Fruit fly (Drosophila melanogaster) whole organism, embryonic: ENCODE data around the gene mgr.

Experiments
- Antp ChIP-seq: fragments of 200-800 bp; sonication (Bioruptor generic); optimal IDR thresholded peaks from 3 replicates; lab custom pipeline; 2016; ENCODE audit warnings: missing biosample characterization, missing genetic modification characterization
- Awh ChIP-seq: fragments of 200-800 bp; sonication (Bioruptor generic); IDR thresholded peaks from 2 replicates; pipeline ENCODE4, ENCODE4 v1.3.6; 2022; ENCODE audit warnings: missing biosample characterization, missing genetic modification characterization
- CG11085 ChIP-seq: fragments of 200-800 bp; sonication (Bioruptor generic); IDR thresholded peaks from 2 replicates; pipeline ENCODE4 v1.3.6; 2022; ENCODE audit warnings: missing biosample characterization, missing genetic modification characterization
- CG11723 ChIP-seq: fragments of 200-800 bp; sonication (Bioruptor generic); optimal IDR thresholded peaks from 2 replicates; lab custom pipeline; 2017; ENCODE audit warnings: missing biosample characterization, mild to moderate bottlenecking, missing genetic modification characterization
- CG12155 ChIP-seq: fragments of 200-800 bp; sonication (Bioruptor generic); optimal IDR thresholded peaks from 3 replicates; lab custom pipeline; 2016; ENCODE audit warnings: missing biosample characterization, missing genetic modification characterization
- CG12299 ChIP-seq: fragments of 200-800 bp; sonication (Bioruptor generic); optimal IDR thresholded peaks from 2 replicates; lab custom pipeline; 2018; ENCODE audit warnings: missing biosample characterization, mild to moderate bottlenecking, missing genetic modification characterization
- CG12659 ChIP-seq: fragments of 200-800 bp; sonication (Bioruptor generic); optimal IDR thresholded peaks from 3 replicates; lab custom pipeline; 2017; ENCODE audit warnings: mild to moderate bottlenecking, missing biosample characterization, missing genetic modification reagents, missing genetic modification characterization
- CG13424 ChIP-seq: fragments of 200-800 bp; sonication (Bioruptor generic); optimal IDR thresholded peaks from 2 replicates; lab custom pipeline; 2019; ENCODE audit warnings: missing biosample characterization, mild to moderate bottlenecking, missing genetic modification characterization, moderate library complexity
- CG13775 ChIP-seq: fragments of 200-800 bp; sonication (Bioruptor generic); optimal IDR thresholded peaks from 3 replicates; lab custom pipeline; 2017; ENCODE audit warnings: missing biosample characterization, mild to moderate bottlenecking, missing genetic modification characterization
- CG13894 ChIP-seq: fragments of 200-800 bp; sonication (Bioruptor generic); optimal IDR thresholded peaks from 3 replicates; lab custom pipeline; 2018; ENCODE audit warnings: missing biosample characterization, mild to moderate bottlenecking, missing genetic modification characterization, moderate library complexity
- CG1647 ChIP-seq: fragments of 200-800 bp; sonication (Bioruptor generic); optimal IDR thresholded peaks from 3 replicates; lab custom pipeline; 2016; ENCODE audit warnings: missing biosample characterization, missing genetic modification characterization
- CG2120 ChIP-seq: fragments of 200-800 bp; sonication (Bioruptor generic); optimal IDR thresholded peaks from 3 replicates; lab custom pipeline; 2016; ENCODE audit warnings: missing biosample characterization, missing genetic modification characterization
- CG31365 ChIP-seq: fragments of 200-800 bp; sonication (Bioruptor generic); optimal IDR thresholded peaks from 2 replicates; lab custom pipeline; 2018; ENCODE audit warnings: missing biosample characterization, mild to moderate bottlenecking, missing genetic modification characterization
- CG3163 ChIP-seq: fragments of 200-800 bp; sonication (Bioruptor generic); optimal IDR thresholded peaks from 3 replicates; lab custom pipeline; 2016; ENCODE audit warnings: missing biosample characterization, missing genetic modification characterization
- CG3281 ChIP-seq: fragments of 200-800 bp; sonication (Bioruptor generic); optimal IDR thresholded peaks from 3 replicates; lab custom pipeline; 2017; ENCODE audit warnings: missing biosample characterization, mild to moderate bottlenecking, missing genetic modification characterization
- CG3407 ChIP-seq: fragments of 200-800 bp; sonication (Bioruptor generic); optimal IDR thresholded peaks from 2 replicates; lab custom pipeline; 2018; ENCODE audit warnings: missing biosample characterization, mild to moderate bottlenecking, missing genetic modification characterization
- CG4282 ChIP-seq: fragments of 200-800 bp; sonication (Bioruptor generic); optimal IDR thresholded peaks from 2 replicates; lab custom pipeline; 2016; ENCODE audit warnings: missing biosample characterization, missing genetic modification characterization
- CG4820 ChIP-seq: fragments of 200-800 bp; sonication (Bioruptor generic); optimal IDR thresholded peaks from 3 replicates; lab custom pipeline; 2016; ENCODE audit warnings: missing biosample characterization, missing genetic modification characterization
- CG4854 ChIP-seq: fragments of 200-800 bp; sonication (Bioruptor generic); optimal IDR thresholded peaks from 2 replicates; lab custom pipeline; 2016; ENCODE audit warnings: missing biosample characterization, missing genetic modification characterization, inconsistent platforms
- CG6272 ChIP-seq: fragments of 200-800 bp; sonication (Bioruptor generic); IDR thresholded peaks from 2 replicates; pipeline ENCODE4 v1.3.6; 2022; ENCODE audit warnings: missing biosample characterization, missing genetic modification characterization
- CG7745 ChIP-seq: fragments of 200-800 bp; sonication (Bioruptor generic); optimal IDR thresholded peaks from 2 replicates; lab custom pipeline; 2018; ENCODE audit warnings: missing biosample characterization, mild to moderate bottlenecking, missing genetic modification characterization, moderate library complexity
- CrebB ChIP-seq: fragments of 200-800 bp; sonication (Bioruptor generic); optimal IDR thresholded peaks from 3 replicates; lab custom pipeline; 2018; ENCODE audit warnings: missing biosample characterization, mild to moderate bottlenecking, missing genetic modification characterization
- D19B ChIP-seq: fragments of 200-800 bp; sonication (Bioruptor generic); optimal IDR thresholded peaks from 2 replicates; lab custom pipeline; 2017; ENCODE audit warnings: missing biosample characterization, mild to moderate bottlenecking, missing genetic modification characterization
- Ets97D ChIP-seq: fragments of 200-800 bp; sonication (Bioruptor generic); optimal IDR thresholded peaks from 3 replicates; lab custom pipeline; 2016; ENCODE audit warnings: missing biosample characterization, missing genetic modification characterization
- Fer1 ChIP-seq: fragments of 200-800 bp; sonication (Bioruptor generic); optimal IDR thresholded peaks from 2 replicates; lab custom pipeline; 2017; ENCODE audit warnings: missing biosample characterization, mild to moderate bottlenecking, missing genetic modification characterization
- Gsc ChIP-seq: fragments of 200-800 bp; sonication (Bioruptor generic); IDR thresholded peaks from 2 replicates; pipeline ENCODE4 v1.3.6; 2022; ENCODE audit warnings: missing biosample characterization, missing genetic modification characterization
- Myb ChIP-seq: fragments of 200-800 bp; sonication (Bioruptor generic); optimal IDR thresholded peaks from 2 replicates; lab custom pipeline; 2016; ENCODE audit warnings: missing biosample characterization, missing genetic modification characterization
- al ChIP-seq: fragments of 200-800 bp; sonication (Bioruptor generic); IDR thresholded peaks from 2 replicates; pipeline ENCODE4 v1.3.6; 2022; ENCODE audit warnings: missing biosample characterization, missing genetic modification characterization
- az2 ChIP-seq: fragments of 200-800 bp; sonication (Bioruptor generic); optimal IDR thresholded peaks from 3 replicates; lab custom pipeline; 2016; ENCODE audit warnings: missing biosample characterization, missing genetic modification characterization
- crp ChIP-seq, 2 experiments: fragments of 200-800 bp; sonication (Bioruptor generic); optimal IDR thresholded peaks; 2 replicates in 1 of 2; 3 replicates in 1 of 2; lab custom pipeline; 2017; ENCODE audit warnings: missing biosample characterization in 2 of 2, missing genetic modification characterization in 2 of 2, mild to moderate bottlenecking in 1 of 2, moderate library complexity in 1 of 2
- danr ChIP-seq: fragments of 200-800 bp; sonication (Bioruptor generic); IDR thresholded peaks from 2 replicates; pipeline ENCODE4 v1.3.6; 2022; ENCODE audit warnings: missing biosample characterization, missing genetic modification characterization
- dmrt11E ChIP-seq: fragments of 200-800 bp; sonication (Bioruptor generic); optimal IDR thresholded peaks from 3 replicates; lab custom pipeline; 2018; ENCODE audit warnings: missing biosample characterization, mild to moderate bottlenecking, missing genetic modification characterization, moderate library complexity
- fd64A ChIP-seq: fragments of 200-800 bp; sonication (Bioruptor generic); optimal IDR thresholded peaks from 3 replicates; lab custom pipeline; 2018; ENCODE audit warnings: missing biosample characterization, mild to moderate bottlenecking, missing genetic modification characterization
- gcm ChIP-seq: fragments of 200-800 bp; sonication (Bioruptor generic); optimal IDR thresholded peaks from 2 replicates; lab custom pipeline; 2019; ENCODE audit warnings: missing biosample characterization, mild to moderate bottlenecking, missing genetic modification characterization, moderate library complexity
- gcm2 ChIP-seq: fragments of 200-800 bp; sonication (Bioruptor generic); optimal IDR thresholded peaks from 2 replicates; lab custom pipeline; 2016; ENCODE audit warnings: missing biosample characterization, missing genetic modification characterization
- inv ChIP-seq: fragments of 200-800 bp; sonication (Bioruptor generic); IDR thresholded peaks from 2 replicates; pipeline ENCODE4 v1.3.6; 2022; ENCODE audit warnings: missing biosample characterization, missing genetic modification characterization; ENCODE audit not compliant: partially characterized antibody
- jumu ChIP-seq: fragments of 200-800 bp; sonication (Bioruptor generic); optimal IDR thresholded peaks from 3 replicates; lab custom pipeline; 2016; ENCODE audit warnings: missing biosample characterization, missing genetic modification characterization
- lab ChIP-seq: fragments of 200-800 bp; sonication (Bioruptor generic); optimal IDR thresholded peaks from 3 replicates; lab custom pipeline; 2017; ENCODE audit warnings: missing biosample characterization, missing genetic modification characterization, mild to moderate bottlenecking, moderate library complexity, missing genetic modification reagents
- luna ChIP-seq: fragments of 200-800 bp; sonication (Bioruptor generic); optimal IDR thresholded peaks from 2 replicates; lab custom pipeline; 2016; ENCODE audit warnings: missing biosample characterization, missing genetic modification characterization
- nom ChIP-seq: fragments of 200-800 bp; sonication (Bioruptor generic); optimal IDR thresholded peaks from 2 replicates; lab custom pipeline; 2017; ENCODE audit warnings: missing biosample characterization, missing genetic modification characterization, mild to moderate bottlenecking, moderate library complexity, missing genetic modification reagents
- org-1 ChIP-seq: fragments of 200-800 bp; sonication (Bioruptor generic); optimal IDR thresholded peaks from 2 replicates; lab custom pipeline; 2017; ENCODE audit warnings: missing biosample characterization, missing genetic modification characterization
- prd ChIP-seq, 3 experiments: fragments of >200 bp in 2 of 3; fragments of 200-800 bp in 1 of 3; sonication (Bioruptor generic) in 1 of 3; optimal IDR thresholded peaks in 2 of 3; IDR thresholded peaks in 1 of 3; 2 replicates in 2 of 3; 3 replicates in 1 of 3; pipeline versions ENCODE4 v1.3.6 to Lab custom; 2017 to 2022; ENCODE audit warnings: missing biosample characterization in 1 of 3, missing genetic modification characterization in 1 of 3
- ranshi ChIP-seq: fragments of 200-800 bp; sonication (Bioruptor generic); IDR thresholded peaks from 2 replicates; pipeline ENCODE4 v1.3.6; 2022; ENCODE audit warnings: missing biosample characterization, missing genetic modification characterization
- repo ChIP-seq: fragments of 200-800 bp; sonication (Bioruptor generic); optimal IDR thresholded peaks from 2 replicates; lab custom pipeline; 2016; ENCODE audit warnings: missing biosample characterization, missing genetic modification characterization
- ro ChIP-seq: fragments of 200-800 bp; sonication (Bioruptor generic); IDR thresholded peaks from 2 replicates; pipeline ENCODE4 v1.3.6; 2022; ENCODE audit warnings: missing biosample characterization, missing genetic modification characterization
- run ChIP-seq: fragments of 200-800 bp; sonication (Bioruptor generic); optimal IDR thresholded peaks from 3 replicates; lab custom pipeline; 2018; ENCODE audit warnings: missing biosample characterization, mild to moderate bottlenecking, missing genetic modification characterization
- schlank ChIP-seq: fragments of 200-800 bp; sonication (Bioruptor generic); optimal IDR thresholded peaks from 2 replicates; lab custom pipeline; 2018; ENCODE audit warnings: missing biosample characterization, mild to moderate bottlenecking, missing genetic modification characterization
- sd ChIP-seq: fragments of 200-800 bp; sonication (Bioruptor generic); optimal IDR thresholded peaks from 3 replicates; lab custom pipeline; 2018; ENCODE audit warnings: missing biosample characterization, mild to moderate bottlenecking, missing genetic modification characterization, moderate library complexity
- sob ChIP-seq: fragments of 200-800 bp; sonication (Bioruptor generic); IDR thresholded peaks from 2 replicates; pipeline ENCODE4 v1.3.6; 2022; ENCODE audit warnings: missing biosample characterization, missing genetic modification characterization
- tll ChIP-seq, 2 experiments: fragments of 200-800 bp in 1 of 2; fragments of >200 bp in 1 of 2; sonication (Bioruptor generic) in 1 of 2; optimal IDR thresholded peaks; 2 replicates each; lab custom pipeline; 2017 to 2019; ENCODE audit warnings: missing biosample characterization in 2 of 2, missing genetic modification characterization in 2 of 2, mild to moderate bottlenecking in 1 of 2, moderate library complexity in 1 of 2
- zen ChIP-seq: fragments of 200-800 bp; sonication (Bioruptor generic); optimal IDR thresholded peaks from 3 replicates; lab custom pipeline; 2018; ENCODE audit warnings: missing biosample characterization, mild to moderate bottlenecking, missing genetic modification characterization, moderate library complexity

mgr gene

DNA sequence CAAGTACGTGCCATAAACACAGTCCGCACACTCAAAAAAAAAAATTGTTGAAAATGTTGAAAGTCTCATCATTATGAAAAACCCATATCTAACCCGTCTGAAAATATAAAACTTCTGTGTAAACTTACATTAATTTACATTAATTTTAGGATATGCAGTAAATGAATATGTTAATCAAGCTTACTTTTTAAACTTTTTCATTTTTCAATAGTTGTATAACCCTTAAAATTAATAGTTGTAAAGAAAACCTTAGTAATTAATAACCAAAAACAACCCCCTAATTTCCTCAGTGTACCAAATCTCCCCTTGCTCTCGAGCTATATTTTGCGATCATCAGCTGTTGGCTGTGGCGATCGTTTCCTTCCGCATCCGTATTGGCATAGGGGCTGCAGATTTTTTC lies 40.9 kb downstream of the mgr start (continued):
- peak; percentile 54 for TF ChIP-seq gcm
- TF ChIP-seq CG4820 (GFP tag; lab: Kevin White, UChicago) = peak; percentile 47
- no peak for TF ChIP-seq sd
- no peak for TF ChIP-seq luna (GFP tag; lab: Kevin White, UChicago)
- peak; percentile 5 for TF ChIP-seq org-1 (GFP tag; lab: Kevin White, UChicago)
- no peak for TF ChIP-seq Fer1 (GFP tag; lab: Kevin White, UChicago)
- TF ChIP-seq CG11085 = no peak
- TF ChIP-seq sob (GFP tag; lab: Robert Waterston, UW) = no peak
- TF ChIP-seq schlank (tag; lab: Kevin White, UChicago) = no peak
- TF ChIP-seq CG12659 (GFP tag; lab: Kevin White, UChicago) = no peak
- TF ChIP-seq ro = no peak
- TF ChIP-seq Ets97D (GFP tag; lab: Kevin White, UChicago) = no peak
- TF ChIP-seq CG13424 = peak; percentile 20
- TF ChIP-seq inv (GFP tag; lab: Robert Waterston, UW) = no peak
- TF ChIP-seq CG4282 (GFP tag; lab: Kevin White, UChicago) = no peak
- TF ChIP-seq run (tag; lab: Kevin White, UChicago) = no peak
- TF ChIP-seq CG4854 (GFP tag; lab: Kevin White, UChicago) = no peak
- no peak for TF ChIP-seq repo
- TF ChIP-seq CG3281 (GFP tag; lab: Kevin White, UChicago) = no peak
- TF ChIP-seq CG2120 (GFP tag; lab: Kevin White, UChicago) = no peak
- TF ChIP-seq fd64A (GFP tag; lab: Kevin White, UChicago) = no peak
- no peak for TF ChIP-seq CG7745 (tag; lab: Kevin White, UChicago)
- no peak for TF ChIP-seq CG13894 (tag; lab: Kevin White, UChicago)
- TF ChIP-seq CG12155 (GFP tag; lab: Kevin White, UChicago) = peak; percentile 50
- no peak for TF ChIP-seq CG3163
- TF ChIP-seq CG12299 (tag; lab: Kevin White, UChicago) = no peak
- peak; percentile 12 for TF ChIP-seq CG3407
- TF ChIP-seq Antp (GFP tag; lab: Kevin White, UChicago) = no peak
- no peak for TF ChIP-seq jumu (GFP tag; lab: Kevin White, UChicago)
- TF ChIP-seq CG1647 (GFP tag; lab: Kevin White, UChicago) = no peak
- no peak for TF ChIP-seq CG6272 (GFP tag; lab: Robert Waterston, UW)
- TF ChIP-seq ranshi (GFP tag; lab: Robert Waterston, UW) = no peak
- no peak for TF ChIP-seq gcm2 (GFP tag; lab: Kevin White, UChicago)
- no peak for TF ChIP-seq CG31365
- TF ChIP-seq az2 (GFP tag; lab: Kevin White, UChicago) = peak; percentile 40
- no peak for TF ChIP-seq danr (GFP tag; lab: Robert Waterston, UW)
- no peak for TF ChIP-seq crp (GFP tag; optimal IDR thresholded peaks at IDR 0.05; lab: Kevin White, UChicago)
- no peak for TF ChIP-seq lab (GFP tag; lab: Kevin White, UChicago)
- no peak for TF ChIP-seq Myb (GFP tag; lab: Kevin White, UChicago)
- TF ChIP-seq prd (optimal IDR thresholded peaks at IDR 0.05; lab: Kevin White, UChicago) = no peak
- peak; percentile 69; the same call in 2 of the 3 replicates for TF ChIP-seq prd (GFP tag; IDR thresholded peaks at IDR 0.05; lab: Robert Waterston, UW)
- no peak for TF ChIP-seq CG11723 (GFP tag; lab: Kevin White, UChicago)
- no peak for TF ChIP-seq al (GFP tag; lab: Robert Waterston, UW)
- TF ChIP-seq nom = no peak
- no peak for TF ChIP-seq Awh
- TF ChIP-seq CrebB (tag; lab: Kevin White, UChicago) = no peak
- peak; percentile 44 for TF ChIP-seq CG13775 (GFP tag; lab: Kevin White, UChicago)
- TF ChIP-seq D19B (GFP tag; lab: Kevin White, UChicago) = no peak
- TF ChIP-seq dmrt11E (tag; lab: Kevin White, UChicago) = peak; percentile 93
- TF ChIP-seq Gsc = no peak
- peak; percentile 81 for TF ChIP-seq zen (tag; lab: Kevin White, UChicago)
- TF ChIP-seq tll (GFP tag; optimal IDR thresholded peaks at IDR 0.05; lab: Kevin White, UChicago) = no peak
